Fruit fly (Drosophila melanogaster) whole organism, wandering third instar larva: Measurements from ENCODE around the gene nod.

Experiments
- CG9705 ChIP-seq: fragments of 200-800 bp; sonication (Bioruptor generic); optimal IDR thresholded peaks from 2 replicates; lab custom pipeline; 2018; ENCODE audit warnings: missing biosample characterization, mild to moderate bottlenecking, missing genetic modification characterization
- Dfd ChIP-seq: fragments of >200 bp; optimal IDR thresholded peaks from 2 replicates; lab custom pipeline; 2017; ENCODE audit warnings: missing biosample characterization, missing genetic modification characterization
- Dif ChIP-seq: fragments of 200-275, 200-300 bp; sonication (Bioruptor generic); optimal IDR thresholded peaks from 2 replicates; lab custom pipeline; 2018; ENCODE audit warnings: missing biosample characterization, missing genetic modification characterization; ENCODE audit not compliant: partially characterized antibody
- Myc ChIP-seq: fragments of >200 bp; optimal IDR thresholded peaks from 2 replicates; lab custom pipeline; 2017
- Sp1 ChIP-seq: fragments of 200-800 bp; sonication (Bioruptor generic); optimal IDR thresholded peaks from 3 replicates; lab custom pipeline; 2019; ENCODE audit warnings: missing biosample characterization, mild to moderate bottlenecking, missing genetic modification characterization, moderate library complexity
- foxo ChIP-seq, 2 experiments: fragments of 200-800 bp; sonication (Bioruptor generic); optimal IDR thresholded peaks; 2 replicates in 1 of 2; 3 replicates in 1 of 2; lab custom pipeline; 2016 to 2017; ENCODE audit warnings: missing biosample characterization in 2 of 2, missing genetic modification characterization in 2 of 2
- fru ChIP-seq: fragments of 200-800 bp; sonication (Bioruptor generic); optimal IDR thresholded peaks from 3 replicates; lab custom pipeline; 2016; ENCODE audit warnings: missing biosample characterization, mild to moderate bottlenecking, missing genetic modification characterization
- h ChIP-seq: fragments of 200-800 bp; sonication (Bioruptor generic); optimal IDR thresholded peaks from 3 replicates; lab custom pipeline; 2016; ENCODE audit warnings: missing biosample characterization, mild to moderate bottlenecking, missing genetic modification characterization
- pan ChIP-seq: fragments of >200 bp; optimal IDR thresholded peaks from 2 replicates; lab custom pipeline; 2017
- psq ChIP-seq: fragments of 200-800 bp; sonication (Bioruptor generic); optimal IDR thresholded peaks from 3 replicates; lab custom pipeline; 2017; ENCODE audit warnings: missing biosample characterization, mild to moderate bottlenecking, missing genetic modification characterization, moderate library complexity
- rgr ChIP-seq: fragments of 200-800 bp; sonication (Bioruptor generic); optimal IDR thresholded peaks from 3 replicates; lab custom pipeline; 2016; ENCODE audit warnings: missing biosample characterization, mild to moderate bottlenecking, missing genetic modification characterization
- usp ChIP-seq: fragments of >200 bp; optimal IDR thresholded peaks from 2 replicates; lab custom pipeline; 2017; ENCODE audit warnings: missing biosample characterization, missing genetic modification characterization

DNA sequence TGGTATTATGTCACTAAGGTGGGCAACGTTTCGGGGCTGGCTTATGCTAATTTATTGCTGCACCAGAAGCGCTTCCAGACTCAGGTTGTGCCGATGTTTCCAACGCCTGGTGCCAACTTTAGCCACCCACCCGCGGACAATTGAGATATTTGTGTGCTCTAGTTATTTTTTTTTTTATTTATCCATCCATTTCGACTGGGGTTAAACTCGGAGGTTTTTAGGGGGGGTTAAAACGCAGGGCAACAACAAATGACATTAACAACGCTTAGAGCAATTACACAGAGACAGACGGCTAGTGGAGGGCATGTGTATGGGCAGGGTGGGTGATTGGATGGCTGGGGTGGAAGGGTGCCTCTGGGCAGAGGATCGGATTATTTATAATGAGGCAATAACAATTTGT lies 51.1 kb downstream of the nod start:
- TF ChIP-seq psq (GFP tag; lab: Kevin White, UChicago) (no peak), Myc (lab: Kevin White, UChicago) (no peak), pan (lab: Kevin White, UChicago) (no peak), rgr (GFP tag; lab: Kevin White, UChicago) (no peak), CG9705 (GFP tag; lab: Kevin White, UChicago) (no peak), usp (GFP tag; lab: Kevin White, UChicago) (no peak), Sp1 (GFP tag; lab: Kevin White, UChicago) (no peak), foxo (GFP tag; optimal IDR thresholded peaks at IDR 0.05; lab: Kevin White, UChicago) (no peak), Dfd (GFP tag; lab: Kevin White, UChicago) (no peak), fru (GFP tag; lab: Kevin White, UChicago) (no peak), Dif (no peak), h (GFP tag; lab: Kevin White, UChicago) (no peak)
